Worm (Caenorhabditis elegans) whole organism, L4/young adult: ENCODE results near the gene T28F3.8.

Source experiments
- W03F9.2 ChIP-seq: fragments of 150-350 bp; optimal IDR thresholded peaks from 2 replicates; lab custom pipeline; 2014; ENCODE audit warnings: missing biosample characterization, missing genetic modification characterization
- dao-5 ChIP-seq: sonication (generic microtip); optimal IDR thresholded peaks from 2 replicates; lab custom pipeline; 2016; ENCODE audit warnings: missing genotype, missing genetic modification characterization, moderate library complexity, missing compliant biosample characterization
- him-1 ChIP-seq: sonication (generic microtip); optimal IDR thresholded peaks from 2 replicates; lab custom pipeline; 2016; ENCODE audit warnings: missing genotype, missing genetic modification reagents, missing genetic modification characterization, missing compliant biosample characterization

ce11 chrIV:17342179-17342578, 35.1 kb upstream of the T28F3.8 start, which contains the start of gene C49C3.9:
- no peak for TF ChIP-seq dao-5 (tag; lab: Kevin White, UChicago)
- TF ChIP-seq him-1: no peak
- TF ChIP-seq W03F9.2: no peak
